Worm (Caenorhabditis elegans): ENCODE measurements around the gene sftd-3.

ce11 chrII:8914654-8915053 is 49.3 kb downstream of the sftd-3 start:
- TF ChIP-seq ztf-23 (GFP tag; IDR thresholded peaks at IDR 0.05) (no peak), klf-2 (GFP tag; conservative IDR thresholded peaks at IDR 0.05) (no peak), ref-1 (GFP tag; conservative IDR thresholded peaks at IDR 0.05) (no peak), tab-1 (GFP tag; IDR thresholded peaks at IDR 0.05) (no peak), flt-1 (GFP tag; IDR thresholded peaks at IDR 0.05) (no peak), T22C8.4 (GFP tag; IDR thresholded peaks at IDR 0.05) (no peak), ztf-29 (GFP tag; IDR thresholded peaks at IDR 0.05) (no peak)

Data from whole organism, midembryonic.